Worm (Caenorhabditis elegans): ENCODE results near the gene E02H4.5.

The E02H4.5 gene

ce11 chrX:14289993-14290392 lies 35.1 kb upstream of the E02H4.5 start:
- TF ChIP-seq hpl-2 (GFP tag; optimal IDR thresholded peaks at IDR 0.05) (no peak), pax-3 (tag; optimal IDR thresholded peaks at IDR 0.05) (no peak), nhr-90 (tag; optimal IDR thresholded peaks at IDR 0.05; ENCODE audit: poor library complexity) (no peak), hlh-4 (tag; optimal IDR thresholded peaks at IDR 0.05) (no peak), ceh-63 (GFP tag; optimal IDR thresholded peaks at IDR 0.05) (no peak), ceh-90 (tag; optimal IDR thresholded peaks at IDR 0.05) (no peak), skn-1 (tag; optimal IDR thresholded peaks at IDR 0.05) (no peak)

ce11 chrX:14287888-14288287 lies 33.0 kb upstream of the E02H4.5 start:
- TF ChIP-seq ztf-4 (tag; optimal IDR thresholded peaks at IDR 0.05) (no peak), nhr-11 (tag; optimal IDR thresholded peaks at IDR 0.05) (peak; percentile 6), efl-3 (GFP tag; optimal IDR thresholded peaks at IDR 0.05) (no peak), lin-13 (GFP tag; optimal IDR thresholded peaks at IDR 0.05) (no peak), C04F5.9 (tag; optimal IDR thresholded peaks at IDR 0.05) (no peak), isw-1 (GFP tag; IDR thresholded peaks at IDR 0.05) (no peak), nhr-71 (tag; optimal IDR thresholded peaks at IDR 0.05) (peak; percentile 86), lin-35 (GFP tag; optimal IDR thresholded peaks at IDR 0.05) (no peak), nhr-20 (tag; optimal IDR thresholded peaks at IDR 0.05) (peak; percentile 46), mdl-1 (tag; optimal IDR thresholded peaks at IDR 0.05) (peak in 1 of 2 experiments; percentile 32), nhr-19 (GFP tag; conservative IDR thresholded peaks at IDR 0.05) (peak; percentile 65), Y116A8C.19 (tag; optimal IDR thresholded peaks at IDR 0.05; ENCODE audit: borderline replicate concordance) (no peak), nhr-237 (tag; optimal IDR thresholded peaks at IDR 0.05) (no peak), snu-23 (GFP tag; optimal IDR thresholded peaks at IDR 0.05) (peak; percentile 44), mab-9 (GFP tag; IDR thresholded peaks at IDR 0.05) (no peak), mef-2 (tag; optimal IDR thresholded peaks at IDR 0.05) (no peak), dpl-1 (GFP tag; optimal IDR thresholded peaks at IDR 0.05) (no peak), lin-14 (GFP tag; optimal IDR thresholded peaks at IDR 0.05) (peak; percentile 89), egl-27 (tag; optimal IDR thresholded peaks at IDR 0.05) (no peak), egl-13 (tag; optimal IDR thresholded peaks at IDR 0.05) (no peak), pax-3 (tag; optimal IDR thresholded peaks at IDR 0.05) (no peak), tlp-1 (tag; optimal IDR thresholded peaks at IDR 0.05) (no peak), swsn-7 (tag; optimal IDR thresholded peaks at IDR 0.05) (peak; percentile 22), elt-3 (tag; optimal IDR thresholded peaks at IDR 0.05) (no peak), tbx-2 (tag; optimal IDR thresholded peaks at IDR 0.05) (peak; percentile 48), unc-30 (tag; optimal IDR thresholded peaks at IDR 0.05) (no peak), lsy-2 (tag; optimal IDR thresholded peaks at IDR 0.05) (peak; percentile 34 to 36), unc-130 (tag; optimal IDR thresholded peaks at IDR 0.05) (peak; percentile 40), efl-1 (optimal IDR thresholded peaks at IDR 0.05) (no peak), efl-1 (GFP tag; optimal IDR thresholded peaks at IDR 0.05 in 1 of 2) (peak in 1 of 2 experiments; percentile 71), dsc-1 (tag; optimal IDR thresholded peaks at IDR 0.05) (no peak), skn-1 (tag; optimal IDR thresholded peaks at IDR 0.05) (no peak), ztf-11 (tag; optimal IDR thresholded peaks at IDR 0.05) (no peak), rnt-1 (tag; optimal IDR thresholded peaks at IDR 0.05) (peak; percentile 92), mep-1 (tag; optimal IDR thresholded peaks at IDR 0.05) (peak; percentile 35)

- TF ChIP-seq sptf-1 (tag; optimal IDR thresholded peaks at IDR 0.05) = no peak
- no peak for TF ChIP-seq C34B4.2 (tag; optimal IDR thresholded peaks at IDR 0.05)
- no peak for TF ChIP-seq efl-1 (optimal IDR thresholded peaks at IDR 0.05)
- TF ChIP-seq efl-1 (GFP tag; optimal IDR thresholded peaks at IDR 0.05 in 1 of 2) = peak in 1 of 2 experiments; percentile 9
- no peak for TF ChIP-seq Y116A8C.19 (tag; optimal IDR thresholded peaks at IDR 0.05; ENCODE audit: borderline replicate concordance)
- no peak for TF ChIP-seq sup-37 (GFP tag; optimal IDR thresholded peaks at IDR 0.05)
Observed at ce11 chrX:14281526-14281925, 26.6 kb upstream of the E02H4.5 start, which contains the start of gene E02H4.2. Gene E02H4.2, minus strand, starts transcription at chrX:14281626.

Measured in whole organism, L1 larva.